Worm (Caenorhabditis elegans): Measurements from ENCODE around the gene T24B8.4.

Gene T24B8.4

DNA sequence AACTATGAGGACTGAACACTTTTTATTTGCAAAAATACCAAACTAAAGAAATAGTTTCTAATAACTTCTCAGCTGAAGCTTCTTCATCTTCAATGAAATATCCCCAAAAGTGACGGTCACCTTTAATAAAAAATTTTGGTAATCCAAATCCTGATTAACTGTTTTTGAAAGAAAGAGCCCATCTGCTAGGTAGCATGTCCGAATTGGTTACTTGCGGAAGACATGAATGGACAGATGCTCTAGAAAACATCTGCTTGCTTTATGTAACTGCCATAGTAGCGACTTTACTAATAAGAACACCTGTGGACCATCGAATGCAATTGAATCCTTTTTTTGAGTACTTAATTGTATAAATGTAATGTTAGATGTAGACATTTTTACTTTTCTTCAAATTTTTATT, 11.6 kb downstream of the T24B8.4 start:
- TF ChIP-seq unc-62 (GFP tag; optimal IDR thresholded peaks at IDR 0.05), result no peak

DNA sequence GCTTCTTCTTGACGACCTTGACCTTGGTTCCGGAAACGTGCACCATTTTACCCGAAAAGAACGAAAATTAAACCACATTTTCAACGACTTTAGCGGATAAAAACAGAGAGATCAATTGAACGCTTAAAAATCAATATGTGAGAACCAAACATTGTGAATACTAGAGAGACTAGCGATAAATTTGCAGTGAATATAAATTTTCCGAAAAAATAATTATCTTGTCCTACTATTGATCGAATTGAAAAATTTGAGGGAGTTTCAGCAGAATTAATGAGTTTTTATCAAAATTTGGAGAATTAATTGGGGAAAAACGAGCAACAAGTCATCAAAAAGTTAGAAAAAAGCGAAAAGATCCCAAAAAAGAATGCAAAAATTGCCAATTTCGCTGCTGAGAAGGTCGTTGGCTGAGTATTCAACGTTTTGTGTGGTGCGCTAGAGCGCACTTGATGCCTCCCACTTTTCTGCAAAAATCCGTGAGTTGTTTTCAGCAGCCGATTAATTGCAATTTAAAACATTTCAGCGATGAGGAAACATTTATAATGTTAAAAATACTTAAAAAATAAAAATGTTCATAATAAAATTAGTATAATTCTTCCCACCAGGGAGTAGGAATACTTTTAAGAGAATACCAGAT, 13.5 kb downstream of the T24B8.4 start, which contains the start of gene rpl-32:
Gene rpl-32 (minus strand): TSS at position 51 of the 634 bp plus-strand sequence.
- no peak for TF ChIP-seq unc-62 (GFP tag; optimal IDR thresholded peaks at IDR 0.05)

DNA sequence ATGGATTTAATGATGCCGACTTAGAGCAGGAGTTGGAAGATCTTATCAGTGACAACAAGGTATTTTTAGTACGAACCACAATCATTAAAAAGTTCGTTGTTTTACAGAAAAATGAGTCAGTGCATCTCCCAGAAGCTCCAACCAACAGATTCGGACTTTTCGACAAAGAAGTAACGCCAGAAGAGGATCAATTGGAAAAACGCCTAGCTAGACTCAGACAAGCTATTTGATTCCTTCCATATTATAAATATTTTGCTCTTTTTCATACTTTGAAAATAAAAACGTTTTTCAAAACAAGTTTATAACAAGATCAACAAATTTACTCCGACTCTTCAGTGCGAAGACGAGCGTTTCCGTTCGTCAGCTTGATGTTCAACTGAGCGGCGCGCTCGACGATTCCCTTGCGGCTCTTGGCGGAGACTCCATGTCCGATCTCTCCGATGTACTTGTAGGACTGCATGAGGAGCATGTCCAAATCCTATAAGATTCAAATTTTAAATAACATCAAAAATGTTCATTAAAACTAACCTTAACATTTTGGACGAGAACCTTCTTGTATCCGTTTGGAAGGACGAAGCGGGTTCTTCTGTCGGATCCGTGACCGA, 14.3 kb downstream of the T24B8.4 start:
- no peak for TF ChIP-seq unc-62 (GFP tag; optimal IDR thresholded peaks at IDR 0.05)

DNA sequence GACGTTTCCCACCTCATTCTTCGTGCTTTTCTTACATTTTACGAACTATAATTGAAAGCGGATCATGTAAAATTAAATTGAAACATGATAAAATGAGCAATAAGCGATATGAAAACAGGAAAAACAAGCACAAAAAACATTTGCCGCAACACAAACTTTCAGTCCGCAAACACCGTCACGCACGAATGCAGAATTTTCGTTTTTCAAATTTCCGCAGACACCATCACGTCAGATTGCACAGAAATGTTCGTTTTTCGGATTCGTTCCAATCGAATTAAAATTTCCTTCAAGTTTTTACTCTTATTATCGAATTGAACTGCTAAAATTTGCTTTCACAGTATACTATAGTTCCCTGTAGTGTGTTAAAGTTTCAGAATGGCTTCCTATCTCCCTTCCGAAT, 16.0 kb downstream of the T24B8.4 start, which contains the start of gene chmp-7:
Gene chmp-7 (plus strand): TSS at position 369 of the 400 bp plus-strand sequence.
- TF ChIP-seq unc-62 (GFP tag; optimal IDR thresholded peaks at IDR 0.05), result no peak

DNA sequence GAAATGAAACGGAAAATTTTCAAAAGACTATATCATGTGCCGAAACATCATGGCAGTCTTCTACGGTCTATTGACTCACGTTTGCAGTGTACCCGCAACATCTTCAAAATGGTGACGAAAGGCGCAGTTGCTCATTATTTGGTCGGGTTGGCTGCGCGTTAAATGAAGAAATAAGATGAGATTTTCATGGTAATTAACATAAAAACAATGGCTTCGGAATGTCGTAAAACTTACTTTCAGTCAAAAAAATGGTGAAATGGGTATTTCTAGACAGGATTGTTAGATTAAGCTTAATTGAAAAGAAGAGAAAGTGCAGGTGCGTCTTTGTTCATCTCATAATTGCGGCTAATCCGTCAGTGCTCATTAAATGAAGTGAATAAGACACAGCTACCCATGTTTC, 17.1 kb downstream of the T24B8.4 start, which contains the start of gene T24B8.7:
Gene T24B8.7 (minus strand): TSS at position 101 of the 400 bp plus-strand sequence.
- TF ChIP-seq unc-62 (GFP tag; optimal IDR thresholded peaks at IDR 0.05), result no peak

DNA sequence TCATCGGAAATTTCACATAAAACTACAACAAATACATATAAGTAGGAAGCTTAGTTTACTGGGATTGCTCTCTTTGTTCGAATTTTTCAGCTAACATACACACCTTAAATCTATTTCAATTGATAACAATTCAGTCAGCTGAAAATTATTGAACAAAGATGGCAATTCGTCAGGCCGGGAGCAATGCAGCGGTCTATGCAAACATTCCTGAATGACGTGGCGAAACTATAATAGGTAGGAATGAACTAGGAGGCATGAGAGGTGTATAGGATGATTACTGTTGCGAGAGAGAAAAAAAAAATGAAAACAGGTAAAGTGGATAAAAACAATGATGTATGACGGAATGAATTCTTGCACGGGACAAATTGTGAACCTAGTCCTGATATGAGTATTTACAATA, 28.6 kb downstream of the T24B8.4 start:
- no peak for TF ChIP-seq unc-62 (GFP tag; optimal IDR thresholded peaks at IDR 0.05)

DNA sequence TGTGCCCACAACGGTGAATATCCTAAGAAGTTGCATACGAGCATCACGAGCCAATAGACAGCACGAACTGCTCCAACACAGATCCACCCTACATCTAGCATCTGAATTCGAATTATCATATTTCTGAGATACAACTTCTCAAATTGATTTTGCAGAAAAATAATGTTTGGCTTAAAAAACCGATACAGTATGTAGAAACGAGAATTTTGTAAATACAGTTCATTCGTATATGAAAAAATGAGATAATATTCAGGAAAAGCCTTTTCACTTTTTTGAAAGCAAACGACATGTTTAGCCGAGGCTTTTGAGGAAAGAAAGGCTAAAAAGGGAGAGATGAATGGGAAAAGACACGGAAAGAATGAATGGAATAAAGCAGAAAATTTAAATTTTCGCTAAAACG, 29.3 kb downstream of the T24B8.4 start, which contains the start of gene F37B12.3:
Gene F37B12.3 (minus strand): TSS at position 101 of the 400 bp plus-strand sequence.
- TF ChIP-seq unc-62 (GFP tag; optimal IDR thresholded peaks at IDR 0.05), result no peak

DNA sequence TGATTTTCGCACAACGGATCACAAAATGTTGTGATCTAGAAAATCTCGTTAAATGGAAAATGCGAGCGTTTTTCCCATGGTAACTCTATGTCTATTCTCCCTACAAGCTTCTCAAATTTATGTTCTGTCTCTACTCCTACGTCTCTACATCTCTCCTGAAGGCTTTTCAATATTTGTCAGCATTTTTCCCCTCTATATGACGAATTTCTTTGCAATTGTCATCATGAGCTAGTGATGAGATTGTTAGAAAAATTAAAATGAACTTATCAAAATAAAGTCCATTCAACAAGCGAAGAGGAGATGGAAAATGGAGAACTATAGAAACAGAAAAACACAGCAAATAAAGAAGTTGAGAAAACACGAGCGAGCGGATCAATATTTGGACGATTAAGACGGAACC, 31.9 kb downstream of the T24B8.4 start:
- no peak for TF ChIP-seq unc-62 (GFP tag; optimal IDR thresholded peaks at IDR 0.05)

DNA sequence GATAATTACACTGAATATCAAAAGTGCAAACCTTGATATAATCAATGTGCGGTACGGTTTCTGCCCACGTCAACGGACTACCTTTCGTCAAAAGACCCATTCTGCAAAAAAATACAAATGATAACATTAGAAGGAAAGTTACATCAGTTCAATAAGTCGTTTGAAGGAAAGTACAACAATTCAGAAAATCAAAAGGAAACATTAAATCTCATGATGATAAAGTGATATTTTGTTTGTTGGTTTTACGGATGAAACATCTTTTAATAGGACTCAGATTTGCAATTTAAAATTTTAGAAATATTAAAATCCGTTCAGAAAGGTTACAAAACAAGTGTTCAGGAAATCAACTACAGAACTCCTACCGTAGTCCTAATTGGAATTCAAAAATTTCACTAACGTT, 32.4 kb downstream of the T24B8.4 start, which contains the start of gene gcs-1:
Gene gcs-1 (minus strand): TSS at position 101 of the 400 bp plus-strand sequence.
- TF ChIP-seq unc-62 (GFP tag; optimal IDR thresholded peaks at IDR 0.05), result no peak

DNA sequence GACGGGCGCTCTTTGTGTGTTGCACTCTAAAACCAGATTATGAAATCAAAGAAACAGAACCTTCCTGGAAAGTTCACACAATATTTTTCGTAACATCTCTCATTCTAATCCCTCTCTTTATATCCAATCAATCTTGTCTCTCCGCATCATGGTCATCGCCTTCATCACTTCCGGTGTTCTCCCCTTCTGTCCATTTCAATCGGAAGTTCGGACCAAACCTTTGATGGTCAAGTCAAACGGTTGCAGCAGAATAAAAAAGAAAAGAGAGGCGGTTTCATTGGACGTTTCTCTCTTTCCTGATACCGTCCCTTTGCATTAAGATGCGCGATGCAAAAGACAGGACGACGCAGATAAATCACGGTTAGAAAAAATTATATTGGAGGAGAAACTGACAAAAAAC, 37.6 kb downstream of the T24B8.4 start:
- TF ChIP-seq unc-62 (GFP tag; optimal IDR thresholded peaks at IDR 0.05), result no peak

DNA sequence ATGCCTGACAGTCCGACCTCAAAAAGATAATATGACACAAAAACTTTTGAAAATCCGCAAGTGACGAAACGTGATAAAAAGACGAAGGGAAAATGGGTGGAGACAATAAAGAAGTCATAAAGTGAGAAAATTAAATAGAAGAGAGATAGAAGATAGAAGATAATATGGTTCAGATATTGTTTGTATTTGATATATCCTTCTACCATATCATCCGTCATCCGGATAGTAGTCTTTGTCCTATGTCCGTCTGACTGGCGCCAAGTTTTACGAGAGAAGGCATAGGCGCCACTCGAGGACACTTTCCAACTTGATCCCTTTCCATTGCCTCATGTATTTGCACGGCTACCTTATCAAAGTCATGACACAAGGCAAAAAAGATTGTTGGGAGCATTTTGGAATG, 38.7 kb downstream of the T24B8.4 start:
- TF ChIP-seq unc-62 (GFP tag; optimal IDR thresholded peaks at IDR 0.05), result no peak

DNA sequence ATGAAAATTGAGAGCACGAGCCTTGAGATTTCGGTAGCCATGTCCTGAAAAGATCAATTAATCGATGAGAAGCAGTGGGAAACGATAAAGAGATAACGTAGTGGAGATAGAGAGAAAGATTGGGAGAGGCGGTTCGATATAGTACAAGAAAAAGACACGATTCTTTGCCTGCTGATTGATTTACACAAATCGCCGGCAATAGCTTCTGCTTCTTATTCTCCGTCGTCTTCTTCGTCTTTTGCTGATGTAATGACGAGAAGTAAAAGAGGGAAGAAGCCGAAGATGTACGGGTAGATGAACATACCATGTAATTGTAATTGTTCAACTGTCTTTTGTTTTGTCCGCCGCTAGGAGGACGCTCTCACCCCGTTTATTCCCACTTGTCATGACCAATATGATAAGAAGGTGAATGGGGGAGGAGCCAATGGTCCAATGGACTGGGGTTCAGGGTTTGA, 41.4 kb downstream of the T24B8.4 start, which contains the start of gene F37B12.1:
Gene F37B12.1 (minus strand): TSS at position 51 of the 455 bp plus-strand sequence.
- no peak for TF ChIP-seq unc-62 (GFP tag; optimal IDR thresholded peaks at IDR 0.05)

DNA sequence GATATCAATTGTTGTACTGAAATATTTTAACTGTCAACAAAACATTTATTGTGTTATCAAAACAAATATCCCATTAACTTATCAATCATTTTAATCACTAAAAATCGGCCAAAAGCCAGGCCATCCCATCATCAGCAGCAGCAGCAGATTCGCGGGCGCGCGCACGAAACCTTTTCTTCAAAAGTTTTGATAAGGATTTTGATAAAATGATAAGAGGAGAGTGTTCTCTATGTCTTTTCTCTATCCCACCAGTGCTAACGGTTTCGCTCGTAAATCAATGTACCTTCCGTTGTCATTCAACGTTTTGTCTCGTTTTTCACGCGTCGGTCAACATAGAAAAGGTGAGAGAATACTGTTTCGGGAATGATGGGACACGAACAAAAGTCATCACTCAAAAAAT, 42.5 kb downstream of the T24B8.4 start:
- TF ChIP-seq unc-62 (GFP tag; optimal IDR thresholded peaks at IDR 0.05), result no peak

DNA sequence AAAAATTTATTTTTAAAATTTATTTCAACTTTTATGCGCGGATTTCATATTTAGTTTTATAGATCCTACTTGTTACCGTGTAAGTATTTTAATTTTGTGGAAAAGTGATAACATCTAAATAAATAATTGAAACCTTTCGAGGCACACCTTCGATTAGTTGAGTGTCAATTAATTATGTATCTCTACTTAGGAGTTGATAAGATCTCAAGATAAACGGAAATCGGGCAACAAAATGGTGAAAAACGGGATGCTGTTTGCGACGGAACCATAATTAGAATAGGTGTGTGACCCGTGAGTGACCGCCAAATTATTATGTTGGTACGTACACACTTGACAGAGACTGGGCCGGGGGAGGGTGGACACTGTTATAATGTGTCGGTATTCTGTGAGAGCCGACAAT, 44.3 kb downstream of the T24B8.4 start:
- TF ChIP-seq unc-62 (GFP tag; optimal IDR thresholded peaks at IDR 0.05), result no peak

DNA sequence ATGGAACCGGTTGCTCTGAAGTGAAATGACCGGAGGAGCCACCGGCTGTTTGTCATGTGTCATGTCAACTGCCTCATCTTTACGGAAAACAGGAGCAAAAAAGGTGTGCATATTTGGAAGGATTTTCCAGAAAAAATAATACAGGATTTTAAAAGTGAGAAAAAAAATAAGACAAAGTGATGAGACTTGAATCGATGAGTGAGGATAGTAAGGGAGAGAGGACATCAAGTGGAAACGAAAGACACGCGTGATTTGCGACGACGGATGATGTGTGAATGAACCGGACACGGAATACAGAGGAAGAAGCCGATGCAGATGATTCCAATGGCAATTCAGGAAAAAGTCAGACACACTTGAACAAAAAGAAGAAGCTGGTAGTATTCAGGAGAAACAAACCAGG, 46.3 kb downstream of the T24B8.4 start:
- TF ChIP-seq unc-62 (GFP tag; optimal IDR thresholded peaks at IDR 0.05), result no peak

DNA sequence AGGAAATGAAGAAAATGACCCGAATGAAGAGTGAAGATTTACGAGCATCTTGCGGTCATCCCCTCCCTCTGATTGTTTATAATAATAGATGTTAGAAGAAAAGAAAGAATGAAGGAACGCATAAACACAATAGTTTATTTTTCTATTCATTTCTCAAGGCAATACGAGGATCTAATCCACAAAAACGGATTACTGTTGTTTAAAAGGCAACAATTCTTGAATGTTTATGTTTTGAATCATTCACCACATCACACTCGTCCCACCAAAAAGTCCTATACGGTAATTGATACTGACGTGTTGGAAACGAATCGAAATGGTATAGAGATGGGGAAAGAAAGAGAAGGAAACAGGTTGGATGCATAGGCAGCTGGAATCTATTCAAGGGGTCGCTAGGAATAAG, 49.0 kb downstream of the T24B8.4 start:
- no peak for TF ChIP-seq unc-62 (GFP tag; optimal IDR thresholded peaks at IDR 0.05)

DNA sequence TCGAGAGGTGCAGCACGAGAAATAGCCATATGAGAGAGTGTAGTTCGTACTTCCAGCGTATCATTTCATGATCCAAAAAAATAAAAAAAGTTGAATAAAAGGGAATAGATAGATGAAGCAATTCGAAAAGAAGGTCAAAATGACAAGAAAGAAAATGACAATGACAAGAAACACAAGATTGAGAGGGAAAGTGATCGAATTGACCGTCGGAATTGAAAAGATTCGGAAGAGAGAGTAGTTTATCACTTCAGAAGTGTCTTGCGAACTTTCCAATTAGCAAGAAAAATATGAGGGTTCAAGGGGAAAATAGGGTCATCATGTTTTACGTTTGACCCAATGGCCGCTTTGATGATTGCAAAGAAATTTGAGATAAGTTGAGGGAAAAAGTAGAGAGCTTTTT, 50.9 kb downstream of the T24B8.4 start, which contains the start of gene dep-1:
Gene dep-1 (minus strand): TSS at position 95 of the 400 bp plus-strand sequence.
- no peak for TF ChIP-seq unc-62 (GFP tag; optimal IDR thresholded peaks at IDR 0.05)

Measured in whole organism, dauer.